Worm (Caenorhabditis elegans) whole organism, late embryonic: ENCODE results near the gene vab-8.

ENCODE experiments used
- K09A11.1 ChIP-seq: sonication (generic microtip); optimal IDR thresholded peaks from 2 replicates; lab custom pipeline; 2017; ENCODE audit warnings: antibody characterized with exemption, mild to moderate bottlenecking, missing genetic modification characterization, missing compliant biosample characterization; ENCODE audit not compliant: insufficient read depth
- T23F11.4 ChIP-seq: fragments of 200-800 bp; sonication (Bioruptor generic); optimal IDR thresholded peaks from 2 replicates; lab custom pipeline; 2018; ENCODE audit warnings: mild to moderate bottlenecking, missing genetic modification characterization, missing compliant biosample characterization
- ahr-1 ChIP-seq: sonication (generic microtip); optimal IDR thresholded peaks from 2 replicates; lab custom pipeline; 2016; ENCODE audit warnings: missing genetic modification characterization, missing compliant biosample characterization
- ceh-19 ChIP-seq: fragments of 200-800 bp; sonication (Bioruptor generic); optimal IDR thresholded peaks from 2 replicates; lab custom pipeline; 2018; ENCODE audit warnings: mild to moderate bottlenecking, missing genetic modification characterization, missing compliant biosample characterization
- ceh-22 ChIP-seq: sonication (generic microtip); optimal IDR thresholded peaks from 2 replicates; lab custom pipeline; 2017; ENCODE audit warnings: missing biosample characterization, missing genetic modification characterization
- ceh-24 ChIP-seq: sonication (generic microtip); optimal IDR thresholded peaks from 2 replicates; lab custom pipeline; 2016; ENCODE audit warnings: mild to moderate bottlenecking, missing genetic modification characterization, missing compliant biosample characterization
- ceh-30 ChIP-seq: fragments of 150-350 bp; optimal IDR thresholded peaks from 2 replicates; lab custom pipeline; 2014; ENCODE audit warnings: missing biosample characterization, missing genetic modification characterization
- ceh-31 ChIP-seq: sonication (generic microtip); optimal IDR thresholded peaks from 2 replicates; lab custom pipeline; 2016; ENCODE audit warnings: missing genetic modification characterization, missing compliant biosample characterization
- ceh-45 ChIP-seq: fragments of 200-800 bp; sonication (Bioruptor generic); IDR thresholded peaks from 2 replicates; pipeline ENCODE4 v1.3.6; 2022; ENCODE audit warnings: missing genetic modification reagents, missing genetic modification characterization, missing compliant biosample characterization
- ceh-48 ChIP-seq: sonication (generic microtip); optimal IDR thresholded peaks from 2 replicates; lab custom pipeline; 2016; ENCODE audit warnings: missing genetic modification characterization, inconsistent platforms, missing compliant biosample characterization
- ceh-6 ChIP-seq: fragments of 200-800 bp; sonication (Bioruptor generic); optimal IDR thresholded peaks from 2 replicates; lab custom pipeline; 2018; ENCODE audit warnings: mild to moderate bottlenecking, missing genetic modification characterization, missing compliant biosample characterization
- ceh-9 ChIP-seq: sonication (generic microtip); optimal IDR thresholded peaks from 2 replicates; lab custom pipeline; 2016; ENCODE audit warnings: mild to moderate bottlenecking, missing genetic modification characterization, inconsistent platforms, missing compliant biosample characterization
- che-1 ChIP-seq: sonication (generic microtip); optimal IDR thresholded peaks from 2 replicates; lab custom pipeline; 2016; ENCODE audit warnings: mild to moderate bottlenecking, missing genetic modification characterization, missing compliant biosample characterization
- elt-2 ChIP-seq: sonication (generic microtip); optimal IDR thresholded peaks from 2 replicates; lab custom pipeline; 2016; ENCODE audit warnings: missing genetic modification reagents, missing genetic modification characterization, missing compliant biosample characterization
- fkh-10 ChIP-seq: fragments of 150-350 bp; optimal IDR thresholded peaks from 2 replicates; lab custom pipeline; 2014; ENCODE audit warnings: missing biosample characterization, missing genetic modification reagents, missing genetic modification characterization
- hlh-13 ChIP-seq: fragments of 200-800 bp; sonication (Bioruptor generic); optimal IDR thresholded peaks from 2 replicates; lab custom pipeline; 2018; ENCODE audit warnings: mild to moderate bottlenecking, missing genetic modification characterization, missing compliant biosample characterization
- hlh-30 ChIP-seq: sonication (generic microtip); optimal IDR thresholded peaks from 2 replicates; lab custom pipeline; 2017; ENCODE audit warnings: antibody characterized with exemption, missing genetic modification characterization, missing compliant biosample characterization; ENCODE audit not compliant: insufficient read depth
- lim-6 ChIP-seq: sonication (generic microtip); optimal IDR thresholded peaks from 2 replicates; lab custom pipeline; 2016; ENCODE audit warnings: missing genetic modification characterization, missing compliant biosample characterization
- madf-2 ChIP-seq: sonication (generic microtip); optimal IDR thresholded peaks from 2 replicates; lab custom pipeline; 2017; ENCODE audit warnings: missing genetic modification characterization, missing compliant biosample characterization
- mec-3 ChIP-seq: sonication (generic microtip); optimal IDR thresholded peaks from 2 replicates; lab custom pipeline; 2016; ENCODE audit warnings: borderline replicate concordance, missing genetic modification characterization, missing compliant biosample characterization
- nhr-232 ChIP-seq: sonication (generic microtip); optimal IDR thresholded peaks from 2 replicates; lab custom pipeline; 2016; ENCODE audit warnings: missing genetic modification characterization, missing compliant biosample characterization
- npax-4 ChIP-seq: sonication (generic microtip); optimal IDR thresholded peaks from 2 replicates; lab custom pipeline; 2016; ENCODE audit warnings: missing genetic modification characterization, missing compliant biosample characterization
- pag-3 ChIP-seq: sonication (generic microtip); optimal IDR thresholded peaks from 2 replicates; lab custom pipeline; 2016; ENCODE audit warnings: missing compliant biosample characterization, missing genetic modification characterization, borderline replicate concordance
- pha-4 ChIP-seq: fragments of 150-350 bp; optimal IDR thresholded peaks from 2 replicates; lab custom pipeline; 2018; ENCODE audit warnings: missing biosample characterization, missing genetic modification reagents, missing genetic modification characterization
- rnt-1 ChIP-seq: sonication (generic microtip); optimal IDR thresholded peaks from 2 replicates; lab custom pipeline; 2016; ENCODE audit warnings: missing genetic modification characterization, missing compliant biosample characterization
- sox-2 ChIP-seq: fragments of 200-800 bp; sonication (Bioruptor generic); IDR thresholded peaks from 2 replicates; pipeline ENCODE4 v1.3.6; 2022; ENCODE audit warnings: missing genetic modification reagents, missing genetic modification characterization, missing compliant biosample characterization
- sox-4 ChIP-seq: sonication (generic microtip); optimal IDR thresholded peaks from 2 replicates; lab custom pipeline; 2017; ENCODE audit warnings: mild to moderate bottlenecking, missing genetic modification characterization, inconsistent platforms, missing compliant biosample characterization
- syd-9 ChIP-seq: sonication (generic microtip); optimal IDR thresholded peaks from 2 replicates; lab custom pipeline; 2016; ENCODE audit warnings: mild to moderate bottlenecking, missing genetic modification characterization, moderate library complexity, missing compliant biosample characterization
- tbx-2 ChIP-seq: sonication (generic microtip); optimal IDR thresholded peaks from 2 replicates; lab custom pipeline; 2016; ENCODE audit warnings: missing genetic modification characterization, missing compliant biosample characterization
- tbx-7 ChIP-seq: sonication (generic microtip); optimal IDR thresholded peaks from 2 replicates; lab custom pipeline; 2016; ENCODE audit warnings: missing genotype, missing genetic modification characterization, missing compliant biosample characterization
- unc-3 ChIP-seq, 2 experiments: fragments of 200-800 bp in 1 of 2; sonication (Bioruptor generic) in 1 of 2; sonication (generic microtip) in 1 of 2; conservative IDR thresholded peaks in 1 of 2; optimal IDR thresholded peaks in 1 of 2; 2 replicates each; pipeline versions ENCODE4 v1.3.6 to Lab custom; 2016 to 2022; ENCODE audit warnings: missing compliant biosample characterization in 2 of 2, missing genetic modification characterization in 2 of 2, missing genetic modification reagents in 1 of 2
- unc-42 ChIP-seq: sonication (generic microtip); optimal IDR thresholded peaks from 2 replicates; lab custom pipeline; 2016; ENCODE audit warnings: missing genotype, missing genetic modification characterization, missing compliant biosample characterization
- unc-55 ChIP-seq: sonication (generic microtip); optimal IDR thresholded peaks from 2 replicates; lab custom pipeline; 2017; ENCODE audit warnings: missing biosample characterization, missing genetic modification reagents, missing genetic modification characterization
- zip-5 ChIP-seq: sonication (generic microtip); optimal IDR thresholded peaks from 2 replicates; lab custom pipeline; 2016; ENCODE audit warnings: missing genetic modification characterization, missing compliant biosample characterization
- ztf-16 ChIP-seq: sonication (generic microtip); optimal IDR thresholded peaks from 2 replicates; lab custom pipeline; 2017; ENCODE audit warnings: missing genetic modification characterization, missing compliant biosample characterization

The vab-8 gene

ce11 chrV:12241126-12241525, 28.0 kb downstream of the vab-8 start, which contains the start of gene ttr-22:
Gene ttr-22 (plus strand): TSS chrV:12241426.
- no peak for TF ChIP-seq pha-4 (tag; lab: Kevin White, UChicago)
- TF ChIP-seq ceh-48 (tag; lab: Kevin White, UChicago), result no peak
- TF ChIP-seq lim-6 (tag; lab: Kevin White, UChicago), result no peak
- TF ChIP-seq sox-4 (tag; lab: Kevin White, UChicago), result no peak
- TF ChIP-seq ztf-16 (tag; lab: Kevin White, UChicago), result no peak
- TF ChIP-seq syd-9 (tag; lab: Kevin White, UChicago), result no peak
- no peak for TF ChIP-seq K09A11.1 (tag; lab: Kevin White, UChicago)
- TF ChIP-seq sox-2 (GFP tag; lab: Robert Waterston, UW), result no peak
- no peak for TF ChIP-seq unc-42

DNA sequence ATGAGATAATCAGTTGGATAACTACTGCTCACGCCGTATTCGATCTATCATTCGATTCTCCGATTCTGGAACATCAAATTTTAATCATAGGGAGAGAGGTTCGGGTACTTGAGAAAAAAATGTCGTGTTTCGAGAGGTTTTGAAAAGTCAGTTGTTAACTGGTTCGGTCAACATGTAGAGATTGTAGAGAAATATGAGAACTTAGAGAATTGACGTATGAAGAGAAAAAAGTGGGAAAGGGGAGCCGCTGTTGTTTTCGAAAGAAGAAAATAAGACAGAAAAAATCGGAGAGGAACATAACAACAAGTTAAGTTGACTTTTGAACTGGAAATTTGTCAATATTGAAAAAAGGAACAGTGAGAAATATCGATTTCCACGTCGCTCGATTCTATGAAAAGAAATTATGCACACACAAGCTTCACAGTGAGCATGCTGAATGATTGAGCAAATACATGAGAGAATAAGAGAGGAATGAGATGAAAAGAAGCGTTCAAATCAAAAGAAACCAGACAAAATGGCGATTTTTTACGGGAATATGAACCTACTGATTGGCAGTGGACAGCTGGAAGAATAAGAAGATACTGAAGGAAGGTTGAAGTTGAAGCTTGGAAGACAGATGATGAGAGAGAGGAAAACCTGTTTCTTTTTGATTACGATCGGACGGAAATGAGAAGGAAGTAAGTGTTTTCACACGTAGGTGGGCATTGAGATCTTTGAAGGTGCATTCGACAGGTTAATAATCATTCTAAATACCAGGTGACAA, 32.0 kb downstream of the vab-8 start, which contains the start of the genes T04H1.13, slfl-5 and rad-50:
Gene T04H1.13 (minus strand): TSS at position 51 of the 763 bp plus-strand sequence.
Gene slfl-5 (minus strand): TSS at position 65 of the 763 bp plus-strand sequence.
Gene rad-50 (plus strand): TSS at position 667 of the 763 bp plus-strand sequence.
- TF ChIP-seq nhr-232 (no peak), unc-55 (GFP tag; lab: Kevin White, UChicago) (no peak), rnt-1 (tag; lab: Kevin White, UChicago) (no peak), unc-42 (no peak), zip-5 (tag; lab: Kevin White, UChicago) (no peak), hlh-13 (GFP tag; lab: Kevin White, UChicago) (no peak), unc-3 (GFP tag; conservative IDR thresholded peaks at IDR 0.05; lab: Robert Waterston, UW) (no peak), unc-3 (tag; optimal IDR thresholded peaks at IDR 0.05; lab: Kevin White, UChicago) (no peak), ceh-22 (tag; lab: Kevin White, UChicago) (no peak), sox-4 (tag; lab: Kevin White, UChicago) (no peak), che-1 (tag; lab: Kevin White, UChicago) (no peak), hlh-30 (tag; lab: Kevin White, UChicago) (no peak), lim-6 (tag; lab: Kevin White, UChicago) (no peak), fkh-10 (GFP tag; lab: Kevin White, UChicago) (no peak), mec-3 (tag; lab: Kevin White, UChicago) (no peak), npax-4 (tag; lab: Kevin White, UChicago) (no peak), tbx-2 (no peak), K09A11.1 (tag; lab: Kevin White, UChicago) (no peak), ceh-30 (tag; lab: Kevin White, UChicago) (no peak)

- TF ChIP-seq ceh-48 (tag; lab: Kevin White, UChicago) (peak; percentile 1), syd-9 (tag; lab: Kevin White, UChicago) (no peak), sox-4 (tag; lab: Kevin White, UChicago) (no peak)
Measured at ce11 chrV:12245777-12246452, 32.8 kb downstream of the vab-8 start.

DNA sequence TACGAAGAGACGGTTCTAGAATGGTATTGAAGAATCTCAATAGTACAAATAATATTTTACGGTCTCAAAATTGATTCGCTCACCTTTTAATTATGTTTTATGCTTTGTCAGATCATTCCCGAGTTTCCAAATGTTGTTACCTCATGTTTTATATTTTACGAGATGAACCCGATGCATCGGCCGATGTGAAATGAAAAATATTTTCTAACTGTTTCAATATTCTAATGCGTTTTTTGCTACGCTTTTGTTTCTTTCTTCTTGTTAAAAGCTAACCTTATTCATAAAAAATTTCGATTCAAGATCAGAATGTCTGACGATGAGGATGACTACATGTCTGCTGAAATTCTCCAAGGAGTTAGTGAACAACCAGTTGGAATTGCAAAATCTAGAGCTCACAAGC, 37.9 kb downstream of the vab-8 start, which contains the start of gene T04H1.5:
Gene T04H1.5 (plus strand): TSS at position 301 of the 400 bp plus-strand sequence.
- TF ChIP-seq rnt-1 (tag; lab: Kevin White, UChicago), result no peak
- no peak for TF ChIP-seq ceh-30 (tag; lab: Kevin White, UChicago)
- no peak for TF ChIP-seq elt-2 (tag; lab: Kevin White, UChicago)
- no peak for TF ChIP-seq ceh-24
- TF ChIP-seq ceh-45 (GFP tag; lab: Robert Waterston, UW), result no peak
- no peak for TF ChIP-seq ceh-6
- no peak for TF ChIP-seq pag-3 (tag; lab: Kevin White, UChicago)
- TF ChIP-seq T23F11.4, result no peak
- no peak for TF ChIP-seq ceh-9
- no peak for TF ChIP-seq ahr-1 (tag; lab: Kevin White, UChicago)
- no peak for TF ChIP-seq ztf-16 (tag; lab: Kevin White, UChicago)
- TF ChIP-seq ceh-31 (tag; lab: Kevin White, UChicago), result no peak
- no peak for TF ChIP-seq tbx-7
- no peak for TF ChIP-seq madf-2 (tag; lab: Kevin White, UChicago)
- no peak for TF ChIP-seq ceh-19
